ENCODE assay signal across 1 fruit fly cellular context in genomic region chr3L:22129855-22130746, dm6.
TF ChIP-seq lines count a peak whose summit lies in the region.

No protein-coding gene starts in this region.

TF ChIP-seq in whole organism, embryonic, 481 proteins besides CTCF, POLR2A, EP300 and RAD21 (continued from another document):
- TF ChIP-seq CG10267 (tag; optimal IDR thresholded peaks at IDR 0.05; lab: Kevin White, UChicago) (peak; percentile 28), Med (GFP tag; lab: Kevin White, UChicago) (peak; percentile 55), CG2199 (GFP tag; IDR thresholded peaks at IDR 0.05; lab: Robert Waterston, UW) (0 out of 3 replicates have a peak, but pooled peaks have one; percentile 18), CG1024 (GFP tag; IDR thresholded peaks at IDR 0.05; lab: Robert Waterston, UW) (no peak), Sin3A (optimal IDR thresholded peaks at IDR 0.05; lab: Kevin White, UChicago) (no peak), Hey (tag; optimal IDR thresholded peaks at IDR 0.05; lab: Kevin White, UChicago) (no peak), CoRest (tag; optimal IDR thresholded peaks at IDR 0.05; lab: Kevin White, UChicago) (peak; percentile 1), tx (GFP tag; optimal IDR thresholded peaks at IDR 0.05; lab: Kevin White, UChicago) (no peak), CG6854 (GFP tag; optimal IDR thresholded peaks at IDR 0.05; lab: Kevin White, UChicago) (no peak), Ets65A (GFP tag; lab: Kevin White, UChicago) (peak; percentile 25), gem (tag; optimal IDR thresholded peaks at IDR 0.05; lab: Kevin White, UChicago) (peak; percentile 49), chm (GFP tag; IDR thresholded peaks at IDR 0.05; lab: Robert Waterston, UW) (no peak), CG8924 (tag; optimal IDR thresholded peaks at IDR 0.05; lab: Kevin White, UChicago) (peak; percentile 21), Hr39 (optimal IDR thresholded peaks at IDR 0.05; lab: Kevin White, UChicago) (no peak), CG17361 (GFP tag; IDR thresholded peaks at IDR 0.05; lab: Robert Waterston, UW) (peak; percentile 75), ems (GFP tag; optimal IDR thresholded peaks at IDR 0.05; lab: Kevin White, UChicago) (no peak), CG15073 (GFP tag; optimal IDR thresholded peaks at IDR 0.05; lab: Kevin White, UChicago) (no peak), sens (GFP tag; lab: Kevin White, UChicago) (peak; percentile 86), tio (GFP tag; optimal IDR thresholded peaks at IDR 0.05; lab: Kevin White, UChicago) (peak; percentile 18), CG31388 (GFP tag; optimal IDR thresholded peaks at IDR 0.05; lab: Kevin White, UChicago) (no peak), stwl (tag; optimal IDR thresholded peaks at IDR 0.05; lab: Kevin White, UChicago) (no peak)
